Worm (Caenorhabditis elegans) whole organism, L2 larva: ENCODE measurements around the gene B0507.8.

Experiments used
- C34F6.9 ChIP-seq: fragments of 150-350 bp; optimal IDR thresholded peaks from 2 replicates; lab custom pipeline; 2014; ENCODE audit warnings: missing biosample characterization, missing genetic modification characterization
- F13H6.1 ChIP-seq: sonication (generic microtip); optimal IDR thresholded peaks from 2 replicates; lab custom pipeline; 2016; ENCODE audit warnings: missing genetic modification characterization, missing compliant biosample characterization
- R02D3.7 ChIP-seq: fragments of 150-350 bp; optimal IDR thresholded peaks from 2 replicates; lab custom pipeline; 2014; ENCODE audit warnings: missing biosample characterization, missing genetic modification characterization
- ZK546.5 ChIP-seq: sonication (generic microtip); optimal IDR thresholded peaks from 2 replicates; lab custom pipeline; 2017; ENCODE audit warnings: missing biosample characterization, missing genetic modification characterization
- aly-2 ChIP-seq: fragments of 150-350 bp; optimal IDR thresholded peaks from 2 replicates; lab custom pipeline; 2014; ENCODE audit warnings: missing biosample characterization, missing genetic modification characterization
- ama-1 ChIP-seq: fragments of 150-350 bp; optimal IDR thresholded peaks from 2 replicates; lab custom pipeline; 2018; ENCODE audit warnings: inconsistent platforms
- blmp-1 ChIP-seq: sonication (generic microtip); optimal IDR thresholded peaks from 2 replicates; lab custom pipeline; 2017; ENCODE audit warnings: missing genetic modification characterization, mild to moderate bottlenecking, missing compliant biosample characterization, antibody characterized with exemption, moderate library complexity; ENCODE audit not compliant: insufficient read depth
- ceh-16 ChIP-seq: fragments of 150-350 bp; optimal IDR thresholded peaks from 2 replicates; lab custom pipeline; 2014; ENCODE audit warnings: missing biosample characterization, missing genetic modification characterization
- ceh-82 ChIP-seq: fragments of 150-350 bp; optimal IDR thresholded peaks from 2 replicates; lab custom pipeline; 2014; ENCODE audit warnings: missing biosample characterization, missing genetic modification characterization
- crh-2 ChIP-seq: sonication (generic microtip); optimal IDR thresholded peaks from 2 replicates; lab custom pipeline; 2017; ENCODE audit warnings: missing biosample characterization, missing genetic modification characterization
- dmd-4 ChIP-seq: sonication (generic microtip); optimal IDR thresholded peaks from 2 replicates; lab custom pipeline; 2017; ENCODE audit warnings: missing biosample characterization, missing genetic modification characterization
- elt-1 ChIP-seq: fragments of 150-350 bp; optimal IDR thresholded peaks from 2 replicates; lab custom pipeline; 2014; ENCODE audit warnings: missing biosample characterization, missing genetic modification characterization
- elt-3 ChIP-seq: sonication (generic microtip); optimal IDR thresholded peaks from 2 replicates; lab custom pipeline; 2017; ENCODE audit warnings: missing biosample characterization, missing genetic modification characterization
- gmeb-1 ChIP-seq: fragments of 150-350 bp; optimal IDR thresholded peaks from 2 replicates; lab custom pipeline; 2014; ENCODE audit warnings: missing biosample characterization, missing genetic modification characterization
- lin-11 ChIP-seq: fragments of 150-350 bp; sonication (generic microtip); optimal IDR thresholded peaks from 2 replicates; lab custom pipeline; 2014; ENCODE audit warnings: missing biosample characterization, missing genetic modification characterization, inconsistent platforms, mixed read lengths
- lin-13 ChIP-seq: fragments of 150-350 bp; optimal IDR thresholded peaks from 2 replicates; lab custom pipeline; 2014; ENCODE audit warnings: missing biosample characterization, missing genetic modification reagents, missing genetic modification characterization
- lin-39 ChIP-seq: fragments of 150-350 bp; optimal IDR thresholded peaks from 2 replicates; lab custom pipeline; 2014; ENCODE audit warnings: missing biosample characterization, missing genetic modification reagents, missing genetic modification characterization
- lsy-2 ChIP-seq, 2 experiments: fragments of 150-350 bp in 1 of 2; sonication (generic microtip) in 1 of 2; optimal IDR thresholded peaks; 2 replicates each; lab custom pipeline; 2014 to 2017; ENCODE audit warnings: missing biosample characterization in 2 of 2, missing genetic modification characterization in 2 of 2
- mab-5 ChIP-seq: fragments of 150-350 bp; optimal IDR thresholded peaks from 2 replicates; lab custom pipeline; 2014; ENCODE audit warnings: missing biosample characterization, missing genetic modification characterization
- nhr-11 ChIP-seq: fragments of 150-350 bp; optimal IDR thresholded peaks from 2 replicates; lab custom pipeline; 2014; ENCODE audit warnings: missing biosample characterization, missing genetic modification characterization
- nhr-12 ChIP-seq: fragments of 150-350 bp; optimal IDR thresholded peaks from 2 replicates; lab custom pipeline; 2014; ENCODE audit warnings: missing biosample characterization, missing genetic modification characterization
- nhr-21 ChIP-seq: fragments of 150-350 bp; optimal IDR thresholded peaks from 2 replicates; lab custom pipeline; 2014; ENCODE audit warnings: missing biosample characterization, missing genetic modification characterization
- nhr-25 ChIP-seq: fragments of 150-350 bp; sonication (generic microtip); optimal IDR thresholded peaks from 3 replicates; lab custom pipeline; 2014; ENCODE audit warnings: missing biosample characterization, missing genetic modification characterization
- nhr-6 ChIP-seq: fragments of 150-350 bp; optimal IDR thresholded peaks from 2 replicates; lab custom pipeline; 2014; ENCODE audit warnings: missing biosample characterization, missing genetic modification characterization
- nhr-77 ChIP-seq: fragments of 150-350 bp; optimal IDR thresholded peaks from 2 replicates; lab custom pipeline; 2014; ENCODE audit warnings: missing biosample characterization, missing genetic modification characterization
- sem-4 ChIP-seq: fragments of 150-350 bp; optimal IDR thresholded peaks from 2 replicates; lab custom pipeline; 2014; ENCODE audit warnings: missing biosample characterization, missing genetic modification reagents, missing genetic modification characterization
- skn-1 ChIP-seq: sonication (generic microtip); optimal IDR thresholded peaks from 2 replicates; lab custom pipeline; 2017; ENCODE audit warnings: missing biosample characterization, missing genetic modification characterization
- sma-3 ChIP-seq: sonication (generic microtip); optimal IDR thresholded peaks from 2 replicates; lab custom pipeline; 2016; ENCODE audit warnings: missing genetic modification reagents, missing genetic modification characterization, missing compliant biosample characterization
- sma-9 ChIP-seq, 2 experiments: fragments of 150-350 bp in 1 of 2; sonication (generic microtip) in 1 of 2; optimal IDR thresholded peaks; 2 replicates each; lab custom pipeline; 2014 to 2016; ENCODE audit warnings: missing genetic modification characterization in 2 of 2, mild to moderate bottlenecking in 1 of 2, missing biosample characterization in 1 of 2, missing compliant biosample characterization in 1 of 2, missing genetic modification reagents in 1 of 2, moderate library complexity in 1 of 2
- snpc-4 ChIP-seq: fragments of 150-350 bp; optimal IDR thresholded peaks from 2 replicates; lab custom pipeline; 2014; ENCODE audit warnings: missing biosample characterization, missing genetic modification characterization
- unc-39 ChIP-seq: fragments of 150-350 bp; optimal IDR thresholded peaks from 2 replicates; lab custom pipeline; 2014; ENCODE audit warnings: missing biosample characterization, missing genetic modification characterization
- unc-55 ChIP-seq: fragments of 150-350 bp; sonication (generic microtip); optimal IDR thresholded peaks from 3 replicates; lab custom pipeline; 2014; ENCODE audit warnings: missing biosample characterization, missing genetic modification reagents, missing genetic modification characterization
- unc-62 ChIP-seq: fragments of 150-350 bp; optimal IDR thresholded peaks from 2 replicates; lab custom pipeline; 2014; ENCODE audit warnings: missing biosample characterization, missing genetic modification reagents, missing genetic modification characterization
- zag-1 ChIP-seq: fragments of 150-350 bp; optimal IDR thresholded peaks from 2 replicates; lab custom pipeline; 2014; ENCODE audit warnings: missing biosample characterization, missing genetic modification characterization
- ztf-1 ChIP-seq: fragments of 200-800 bp; sonication (Bioruptor generic); conservative IDR thresholded peaks from 2 replicates; pipeline ENCODE4 v1.3.6; 2022; ENCODE audit warnings: missing genetic modification characterization, missing compliant biosample characterization
- ztf-4 ChIP-seq: fragments of 150-350 bp; optimal IDR thresholded peaks from 2 replicates; lab custom pipeline; 2014; ENCODE audit warnings: missing biosample characterization, missing genetic modification characterization

Gene B0507.8

ce11 chrV:8760416-8760815, 2.3 kb downstream of the B0507.8 start, which contains the start of gene ddn-1:
Gene ddn-1 (minus strand): TSS chrV:8760516.
- TF ChIP-seq nhr-6 (tag; lab: Kevin White, UChicago) (no peak), gmeb-1 (tag; lab: Kevin White, UChicago) (no peak), unc-55 (GFP tag; lab: Kevin White, UChicago) (no peak), blmp-1 (tag; lab: Kevin White, UChicago) (no peak), ceh-82 (tag; lab: Kevin White, UChicago) (no peak), zag-1 (no peak), F13H6.1 (tag; lab: Kevin White, UChicago) (no peak), C34F6.9 (tag; lab: Kevin White, UChicago) (no peak), crh-2 (tag; lab: Kevin White, UChicago) (no peak), R02D3.7 (tag; lab: Kevin White, UChicago) (no peak), nhr-25 (no peak), ZK546.5 (no peak), ztf-4 (no peak), elt-3 (no peak), mab-5 (tag; lab: Kevin White, UChicago) (no peak), sem-4 (tag; lab: Kevin White, UChicago) (no peak), unc-39 (tag; lab: Kevin White, UChicago) (no peak), dmd-4 (tag; lab: Kevin White, UChicago) (no peak), lin-11 (no peak)

ce11 chrV:8758618-8759017, 4.1 kb downstream of the B0507.8 start, which contains the start of gene B0507.7:
Gene B0507.7 (minus strand): TSS chrV:8758718.
- TF ChIP-seq dmd-4 (tag; lab: Kevin White, UChicago) (no peak), zag-1 (no peak), unc-62 (no peak), elt-1 (tag; lab: Kevin White, UChicago) (no peak), sma-9 (GFP tag; optimal IDR thresholded peaks at IDR 0.05; lab: Kevin White, UChicago) (no peak), sma-9 (tag; optimal IDR thresholded peaks at IDR 0.05; lab: Kevin White, UChicago) (no peak), crh-2 (tag; lab: Kevin White, UChicago) (no peak), nhr-12 (no peak), R02D3.7 (tag; lab: Kevin White, UChicago) (no peak), nhr-77 (no peak), elt-3 (no peak), nhr-11 (tag; lab: Kevin White, UChicago) (no peak)

- no peak for TF ChIP-seq ceh-82 (tag; lab: Kevin White, UChicago)
- no peak for TF ChIP-seq lin-13 (GFP tag; lab: Kevin White, UChicago)
- no peak for TF ChIP-seq blmp-1 (tag; lab: Kevin White, UChicago)
- TF ChIP-seq zag-1 = no peak
- TF ChIP-seq lsy-2 (tag; optimal IDR thresholded peaks at IDR 0.05; lab: Kevin White, UChicago) = no peak
- TF ChIP-seq F13H6.1 (tag; lab: Kevin White, UChicago) = no peak
- TF ChIP-seq skn-1 (tag; lab: Kevin White, UChicago) = no peak
- TF ChIP-seq sma-9 (GFP tag; optimal IDR thresholded peaks at IDR 0.05; lab: Kevin White, UChicago) = no peak
- no peak for TF ChIP-seq sma-9 (tag; optimal IDR thresholded peaks at IDR 0.05; lab: Kevin White, UChicago)
- no peak for TF ChIP-seq ama-1 (lab: Kevin White, UChicago)
- TF ChIP-seq lin-39 (tag; lab: Kevin White, UChicago) = no peak
- no peak for TF ChIP-seq R02D3.7 (tag; lab: Kevin White, UChicago)
Measured at ce11 chrV:8754670-8755069, 8.1 kb downstream of the B0507.8 start, which contains the start of gene B0507.4. Gene B0507.4 (plus strand): TSS chrV:8754970.

- TF ChIP-seq lin-11 (no peak), aly-2 (no peak), unc-62 (no peak), F13H6.1 (tag; lab: Kevin White, UChicago) (no peak), ztf-1 (GFP tag; lab: Robert Waterston, UW) (no peak), snpc-4 (tag; lab: Kevin White, UChicago) (no peak), ZK546.5 (no peak), dmd-4 (tag; lab: Kevin White, UChicago) (no peak), crh-2 (tag; lab: Kevin White, UChicago) (no peak), mab-5 (tag; lab: Kevin White, UChicago) (no peak), nhr-21 (no peak), skn-1 (tag; lab: Kevin White, UChicago) (no peak), R02D3.7 (tag; lab: Kevin White, UChicago) (no peak), sma-3 (GFP tag; lab: Kevin White, UChicago) (no peak), ceh-16 (tag; lab: Kevin White, UChicago) (no peak)
Measured at ce11 chrV:8753395-8753794, 9.4 kb downstream of the B0507.8 start, which contains the start of gene B0507.5. Gene B0507.5 (plus strand): TSS chrV:8753695.
